Fruit fly (Drosophila melanogaster) whole organism, pupa: ENCODE measurements around the gene CG33090.
A peak's percentile ranks its signal among the peaks of the same experiment; 100 is the strongest.

Source experiments
- CG10348 ChIP-seq: fragments of 200-800 bp; sonication (Bioruptor generic); IDR thresholded peaks from 2 replicates; pipeline ENCODE4 v1.3.6; 2022; ENCODE audit warnings: missing biosample characterization, missing genetic modification characterization
- CG12605 ChIP-seq: fragments of 200-800 bp; sonication (Bioruptor generic); IDR thresholded peaks from 2 replicates; pipeline ENCODE4 v1.3.6; 2022; ENCODE audit warnings: missing biosample characterization, missing genetic modification characterization
- CG13204 ChIP-seq: fragments of 200-800 bp; sonication (Bioruptor generic); optimal IDR thresholded peaks from 2 replicates; lab custom pipeline; 2018; ENCODE audit warnings: missing biosample characterization, mild to moderate bottlenecking, missing genetic modification characterization, moderate library complexity
- CG14655 ChIP-seq: fragments of 200-800 bp; sonication (Bioruptor generic); optimal IDR thresholded peaks from 3 replicates; lab custom pipeline; 2017; ENCODE audit warnings: mild to moderate bottlenecking, missing biosample characterization, missing genetic modification reagents, missing genetic modification characterization
- CG15710 ChIP-seq: fragments of 200-800 bp; sonication (Bioruptor generic); optimal IDR thresholded peaks from 2 replicates; lab custom pipeline; 2018; ENCODE audit warnings: missing biosample characterization, mild to moderate bottlenecking, missing genetic modification characterization, moderate library complexity
- CG17806 ChIP-seq: fragments of 200-800 bp; sonication (Bioruptor generic); optimal IDR thresholded peaks from 2 replicates; lab custom pipeline; 2018; ENCODE audit warnings: missing biosample characterization, mild to moderate bottlenecking, missing genetic modification characterization, moderate library complexity
- CG32121 ChIP-seq: fragments of 200-800 bp; sonication (Bioruptor generic); IDR thresholded peaks from 2 replicates; pipeline ENCODE4 v1.3.6; 2022; ENCODE audit warnings: missing biosample characterization, missing genetic modification characterization
- CG34367 ChIP-seq: fragments of 200-800 bp; sonication (Bioruptor generic); optimal IDR thresholded peaks from 2 replicates; lab custom pipeline; 2018; ENCODE audit warnings: missing biosample characterization, mild to moderate bottlenecking, missing genetic modification characterization
- CG4496 ChIP-seq: fragments of 200-800 bp; sonication (Bioruptor generic); IDR thresholded peaks from 3 replicates; pipeline ENCODE4 v1.3.6; 2022; ENCODE audit warnings: missing biosample characterization, missing genetic modification characterization
- CG8159 ChIP-seq: fragments of 200-800 bp; sonication (Bioruptor generic); optimal IDR thresholded peaks from 3 replicates; lab custom pipeline; 2018; ENCODE audit warnings: missing biosample characterization, mild to moderate bottlenecking, missing genetic modification characterization, moderate library complexity
- CG8301 ChIP-seq: fragments of 200-800 bp; sonication (Bioruptor generic); optimal IDR thresholded peaks from 2 replicates; lab custom pipeline; 2018; ENCODE audit warnings: missing biosample characterization, mild to moderate bottlenecking, missing genetic modification characterization
- CG9948 ChIP-seq: fragments of 200-800 bp; sonication (Bioruptor generic); optimal IDR thresholded peaks from 2 replicates; lab custom pipeline; 2018; ENCODE audit warnings: missing biosample characterization, mild to moderate bottlenecking, missing genetic modification characterization, moderate library complexity
- D1 ChIP-seq: fragments of 200-800 bp; sonication (Bioruptor generic); optimal IDR thresholded peaks from 2 replicates; lab custom pipeline; 2018; ENCODE audit warnings: missing biosample characterization, mild to moderate bottlenecking, missing genetic modification characterization, moderate library complexity
- EcR ChIP-seq: fragments of 200-800 bp; sonication (Bioruptor generic); optimal IDR thresholded peaks from 3 replicates; lab custom pipeline; 2019; ENCODE audit warnings: missing biosample characterization, missing genetic modification characterization, mild to moderate bottlenecking, moderate library complexity, missing genetic modification reagents
- Ets98B ChIP-seq: fragments of 200-800 bp; sonication (Bioruptor generic); IDR thresholded peaks from 2 replicates; pipeline ENCODE4 v1.3.6; 2022; ENCODE audit warnings: missing biosample characterization, missing genetic modification characterization
- Pif1A ChIP-seq: fragments of 200-800 bp; sonication (Bioruptor generic); optimal IDR thresholded peaks from 3 replicates; lab custom pipeline; 2016; ENCODE audit warnings: missing biosample characterization, missing genetic modification characterization
- Pif1B ChIP-seq: fragments of 200-800 bp; sonication (Bioruptor generic); optimal IDR thresholded peaks from 3 replicates; lab custom pipeline; 2016; ENCODE audit warnings: missing biosample characterization, missing genetic modification characterization
- Snoo ChIP-seq: fragments of 200-800 bp; sonication (Bioruptor generic); optimal IDR thresholded peaks from 3 replicates; lab custom pipeline; 2017; ENCODE audit warnings: missing biosample characterization, mild to moderate bottlenecking, missing genetic modification characterization, inconsistent platforms
- fd96Ca ChIP-seq: fragments of 200-800 bp; sonication (Bioruptor generic); IDR thresholded peaks from 3 replicates; pipeline ENCODE4 v1.3.6; 2022; ENCODE audit warnings: missing biosample characterization, missing genetic modification characterization
- gl ChIP-seq: fragments of 200-800 bp; sonication (Bioruptor generic); optimal IDR thresholded peaks from 2 replicates; lab custom pipeline; 2018; ENCODE audit warnings: missing biosample characterization, mild to moderate bottlenecking, missing genetic modification characterization
- rn ChIP-seq: fragments of 200-800 bp; sonication (Bioruptor generic); IDR thresholded peaks from 2 replicates; pipeline ENCODE4 v1.3.6; 2022; ENCODE audit warnings: missing biosample characterization, missing genetic modification characterization

CG33090 gene

dm6 chr2L:14355852-14356174 is 21.9 kb downstream of the CG33090 start:
- TF ChIP-seq CG14655 (GFP tag; lab: Kevin White, UChicago) (peak; percentile 43), Ets98B (no peak), CG8159 (tag; lab: Kevin White, UChicago) (peak; percentile 4)

- TF ChIP-seq CG10348 (GFP tag; lab: Robert Waterston, UW): no peak
- no peak for TF ChIP-seq CG8159 (tag; lab: Kevin White, UChicago)
- no peak for TF ChIP-seq CG8301 (tag; lab: Kevin White, UChicago)
- TF ChIP-seq EcR: no peak
- TF ChIP-seq CG32121 (GFP tag; lab: Robert Waterston, UW): no peak
- TF ChIP-seq CG9948 (tag; lab: Kevin White, UChicago): no peak
- TF ChIP-seq CG15710 (tag; lab: Kevin White, UChicago): no peak
- TF ChIP-seq D1 (tag; lab: Kevin White, UChicago): no peak
- no peak for TF ChIP-seq rn
- TF ChIP-seq CG14655 (GFP tag; lab: Kevin White, UChicago): no peak
- TF ChIP-seq Snoo: no peak
- TF ChIP-seq CG34367 (tag; lab: Kevin White, UChicago): no peak
- TF ChIP-seq Ets98B: no peak; the same call in 1 of the 2 replicates
- TF ChIP-seq CG12605 (GFP tag; lab: Robert Waterston, UW): no peak
- TF ChIP-seq Pif1A (GFP tag; lab: Kevin White, UChicago): no peak
Measured at dm6 chr2L:14356279-14356678, 22.3 kb downstream of the CG33090 start.

dm6 chr2L:14356793-14357372 is 22.9 kb downstream of the CG33090 start:
- TF ChIP-seq Pif1A (GFP tag; lab: Kevin White, UChicago): no peak
- TF ChIP-seq Snoo: no peak
- no peak for TF ChIP-seq CG13204 (GFP tag; lab: Kevin White, UChicago)
- TF ChIP-seq CG8301 (tag; lab: Kevin White, UChicago): no peak
- no peak for TF ChIP-seq CG32121 (GFP tag; lab: Robert Waterston, UW)
- TF ChIP-seq CG14655 (GFP tag; lab: Kevin White, UChicago): no peak
- no peak for TF ChIP-seq CG34367 (tag; lab: Kevin White, UChicago)
- TF ChIP-seq CG15710 (tag; lab: Kevin White, UChicago): no peak
- TF ChIP-seq CG9948 (tag; lab: Kevin White, UChicago): no peak
- no peak for TF ChIP-seq CG17806
- TF ChIP-seq CG12605 (GFP tag; lab: Robert Waterston, UW): no peak
- TF ChIP-seq D1 (tag; lab: Kevin White, UChicago): no peak
- no peak for TF ChIP-seq CG10348 (GFP tag; lab: Robert Waterston, UW)
- no peak for TF ChIP-seq fd96Ca
- TF ChIP-seq EcR: no peak
- no peak for TF ChIP-seq rn
- no peak for TF ChIP-seq gl
- TF ChIP-seq Ets98B: no peak
- no peak for TF ChIP-seq CG8159 (tag; lab: Kevin White, UChicago)
- TF ChIP-seq CG4496: no peak

- TF ChIP-seq Pif1A (GFP tag; lab: Kevin White, UChicago): no peak
- TF ChIP-seq D1 (tag; lab: Kevin White, UChicago): peak; percentile 45
- TF ChIP-seq Ets98B: 0 out of 2 replicates have a peak, but pooled peaks have one; percentile 5
- TF ChIP-seq CG12605 (GFP tag; lab: Robert Waterston, UW): peak; percentile 45; the same call in 1 of the 2 replicates
- peak; percentile 12 for TF ChIP-seq CG8159 (tag; lab: Kevin White, UChicago)
- peak; percentile 3 for TF ChIP-seq CG15710 (tag; lab: Kevin White, UChicago)
- no peak for TF ChIP-seq CG10348 (GFP tag; lab: Robert Waterston, UW)
- TF ChIP-seq CG9948 (tag; lab: Kevin White, UChicago): peak; percentile 3
Measured at dm6 chr2L:14358780-14359462, 25.0 kb downstream of the CG33090 start, which contains the start of gene Pgant35A. Gene Pgant35A, plus strand, starts transcription at chr2L:14359252.

- TF ChIP-seq Ets98B (no peak), CG4496 (no peak), CG8301 (tag; lab: Kevin White, UChicago) (no peak), Snoo (no peak), CG15710 (tag; lab: Kevin White, UChicago) (no peak), CG32121 (GFP tag; lab: Robert Waterston, UW) (no peak), D1 (tag; lab: Kevin White, UChicago) (no peak), CG8159 (tag; lab: Kevin White, UChicago) (no peak), CG14655 (GFP tag; lab: Kevin White, UChicago) (no peak), CG34367 (tag; lab: Kevin White, UChicago) (no peak), CG17806 (no peak), Pif1B (GFP tag; lab: Kevin White, UChicago) (no peak), CG13204 (GFP tag; lab: Kevin White, UChicago) (no peak), CG10348 (GFP tag; lab: Robert Waterston, UW) (no peak)
Measured at dm6 chr2L:14361281-14361680, 27.3 kb downstream of the CG33090 start.

- TF ChIP-seq CG34367 (tag; lab: Kevin White, UChicago): peak; percentile 36
- peak; percentile 73 for TF ChIP-seq CG9948 (tag; lab: Kevin White, UChicago)
- TF ChIP-seq fd96Ca: 0 out of 3 replicates have a peak, but pooled peaks have one; percentile 12
- TF ChIP-seq CG32121 (GFP tag; lab: Robert Waterston, UW): peak; percentile 75
- TF ChIP-seq CG14655 (GFP tag; lab: Kevin White, UChicago): peak; percentile 72
- TF ChIP-seq CG15710 (tag; lab: Kevin White, UChicago): peak; percentile 72
- no peak; the same call in 1 of the 2 replicates for TF ChIP-seq CG10348 (GFP tag; lab: Robert Waterston, UW)
- TF ChIP-seq Snoo: peak; percentile 57
- peak; percentile 73 for TF ChIP-seq D1 (tag; lab: Kevin White, UChicago)
- no peak for TF ChIP-seq gl
- no peak for TF ChIP-seq Pif1A (GFP tag; lab: Kevin White, UChicago)
- peak; percentile 68 for TF ChIP-seq Ets98B
- TF ChIP-seq CG8159 (tag; lab: Kevin White, UChicago): peak; percentile 82
- peak; percentile 79 for TF ChIP-seq CG12605 (GFP tag; lab: Robert Waterston, UW)
- TF ChIP-seq rn: peak; percentile 52; the same call in 1 of the 2 replicates
- TF ChIP-seq CG4496: peak; percentile 78; the same call in 2 of the 3 replicates
- no peak for TF ChIP-seq Pif1B (GFP tag; lab: Kevin White, UChicago)
- TF ChIP-seq CG17806: peak; percentile 77
- TF ChIP-seq CG13204 (GFP tag; lab: Kevin White, UChicago): no peak
- peak; percentile 70 for TF ChIP-seq CG8301 (tag; lab: Kevin White, UChicago)
- TF ChIP-seq EcR: no peak
Measured at dm6 chr2L:14361736-14362180, 27.8 kb downstream of the CG33090 start, which contains the start of gene spel1. Gene spel1, plus strand, starts transcription at chr2L:14362069.
